Fruit fly (Drosophila melanogaster) whole organism, larva: ENCODE measurements around the gene CG13476.

Experiments
- noc ChIP-seq: fragments of 200-800 bp; sonication (Bioruptor generic); optimal IDR thresholded peaks from 3 replicates; lab custom pipeline; 2019; ENCODE audit warnings: missing biosample characterization, mild to moderate bottlenecking, missing genetic modification characterization, moderate library complexity

The CG13476 gene

dm6 chr3L:14684468-14684867 lies 20.8 kb upstream of the CG13476 start, which contains the start of gene Dnaaf6:
Gene Dnaaf6, plus strand, starts transcription at chr3L:14684768.
- TF ChIP-seq noc (tag; lab: Kevin White, UChicago), result no peak

DNA sequence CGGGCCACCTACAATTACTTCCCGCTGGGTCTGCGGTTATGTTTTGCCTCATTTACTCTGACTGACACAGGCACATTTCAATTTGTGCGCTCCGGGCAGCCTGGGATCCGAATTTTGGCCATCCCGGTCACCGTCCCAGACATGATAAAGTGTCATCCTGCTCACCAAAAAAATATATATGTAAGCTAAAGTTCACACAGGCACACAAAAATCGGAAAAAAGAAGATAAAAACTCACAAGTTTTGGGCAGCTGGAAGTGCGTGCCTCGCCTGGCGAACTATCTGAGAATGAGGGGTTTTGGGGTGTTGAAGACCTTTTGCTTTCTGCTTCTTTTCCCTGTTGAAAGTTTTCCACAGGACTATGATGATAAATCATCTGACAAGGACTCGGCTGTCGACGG lies 19.0 kb upstream of the CG13476 start:
- TF ChIP-seq noc (tag; lab: Kevin White, UChicago), result no peak

DNA sequence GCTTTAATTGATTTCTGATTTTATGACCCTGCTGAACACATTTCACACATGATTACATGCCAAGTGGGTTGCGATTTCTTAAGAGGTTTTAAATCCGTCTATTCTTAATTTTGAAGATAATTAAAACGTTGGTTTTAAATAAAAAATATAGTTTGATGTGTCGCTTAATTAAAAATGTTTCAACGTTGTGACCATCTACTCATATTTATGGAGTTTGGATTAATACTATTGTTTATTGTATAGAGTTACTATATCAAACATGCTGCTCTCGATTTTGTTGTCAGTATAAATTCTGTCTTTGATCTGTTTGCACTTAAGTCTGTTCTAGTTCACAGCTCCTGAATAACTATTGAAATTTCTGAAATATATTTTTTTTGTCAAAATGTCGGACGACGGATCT lies 14.2 kb upstream of the CG13476 start, which contains the start of gene gdrd:
gdrd (plus strand) TSS at position 301 of the 400 bp plus-strand sequence.
- no peak for TF ChIP-seq noc (tag; lab: Kevin White, UChicago)

- TF ChIP-seq noc (tag; lab: Kevin White, UChicago), result no peak
Measured at dm6 chr3L:14697005-14697404, 8.3 kb upstream of the CG13476 start, which contains the start of gene CG13474. Gene CG13474, minus strand, starts transcription at chr3L:14697105.

- no peak for TF ChIP-seq noc (tag; lab: Kevin White, UChicago)
Measured at dm6 chr3L:14701578-14701977, 3.7 kb upstream of the CG13476 start, which contains the start of gene CG17177. Gene CG17177, minus strand, starts transcription at chr3L:14701678.

dm6 chr3L:14706461-14706880 lies 1.2 kb downstream of the CG13476 start:
- no peak for TF ChIP-seq noc (tag; lab: Kevin White, UChicago)

DNA sequence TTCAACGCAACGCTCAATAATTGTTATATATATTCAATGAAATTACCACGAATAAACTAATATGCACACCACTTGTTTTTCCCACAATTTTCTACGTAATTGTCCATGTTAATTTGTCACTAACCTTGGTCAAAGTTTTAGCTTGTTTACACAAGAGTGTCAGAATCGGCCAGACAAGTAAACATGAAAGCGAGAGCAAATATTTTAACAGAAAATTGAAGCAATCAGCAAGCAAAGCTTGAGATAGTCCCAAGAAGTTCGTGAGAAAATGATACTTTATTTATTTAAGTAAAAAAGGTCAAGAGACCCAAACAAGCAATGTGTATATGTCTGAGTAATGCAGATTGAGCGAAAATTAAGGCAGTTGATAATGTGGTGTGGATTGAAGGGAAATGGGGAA lies 2.8 kb downstream of the CG13476 start:
- no peak for TF ChIP-seq noc (tag; lab: Kevin White, UChicago)

DNA sequence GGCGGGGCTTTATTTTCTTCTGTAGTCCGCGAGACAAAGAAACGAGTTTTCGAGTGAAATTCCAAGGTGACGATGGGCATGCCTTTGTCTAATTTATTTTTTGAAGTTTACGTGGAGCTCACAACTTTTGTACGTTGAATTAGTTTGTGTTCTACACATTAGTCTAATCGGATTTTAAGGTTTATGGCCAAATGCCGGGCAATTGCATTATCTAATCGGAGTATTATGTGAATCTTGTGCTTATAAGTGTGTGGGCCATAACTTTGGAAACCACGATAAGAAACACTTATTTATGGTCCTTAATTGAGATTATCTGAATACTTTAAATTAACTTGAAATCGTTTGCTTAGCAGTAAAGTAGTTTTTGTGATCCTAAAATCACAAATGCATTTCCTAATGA lies 7.5 kb downstream of the CG13476 start:
- TF ChIP-seq noc (tag; lab: Kevin White, UChicago), result peak; percentile 38

- TF ChIP-seq noc (tag; lab: Kevin White, UChicago), result no peak
Measured at dm6 chr3L:14728460-14728859, 23.2 kb downstream of the CG13476 start, which contains the start of gene CG13473. Gene CG13473, plus strand, starts transcription at chr3L:14728760.

dm6 chr3L:14731790-14732189 lies 26.5 kb downstream of the CG13476 start:
- no peak for TF ChIP-seq noc (tag; lab: Kevin White, UChicago)

dm6 chr3L:14733417-14733816 lies 28.2 kb downstream of the CG13476 start, which contains the start of gene CG13471:
Gene CG13471, minus strand, starts transcription at chr3L:14733517.
- TF ChIP-seq noc (tag; lab: Kevin White, UChicago), result no peak

- no peak for TF ChIP-seq noc (tag; lab: Kevin White, UChicago)
Measured at dm6 chr3L:14743106-14743692, 37.9 kb downstream of the CG13476 start.

dm6 chr3L:14751056-14751671 lies 45.9 kb downstream of the CG13476 start:
- TF ChIP-seq noc (tag; lab: Kevin White, UChicago), result no peak

dm6 chr3L:14752816-14753215 lies 47.6 kb downstream of the CG13476 start:
- no peak for TF ChIP-seq noc (tag; lab: Kevin White, UChicago)

dm6 chr3L:14755046-14755643 lies 49.9 kb downstream of the CG13476 start:
- no peak for TF ChIP-seq noc (tag; lab: Kevin White, UChicago)
